Worm (Caenorhabditis elegans) whole organism, late embryonic: Measurements from ENCODE around the gene C55B6.5.

Source experiments
- C38D4.7 ChIP-seq: fragments of 200-800 bp; sonication (Bioruptor generic); optimal IDR thresholded peaks from 2 replicates; lab custom pipeline; 2018; ENCODE audit warnings: mild to moderate bottlenecking, missing genetic modification characterization, moderate library complexity, missing compliant biosample characterization
- T23F11.4 ChIP-seq: fragments of 200-800 bp; sonication (Bioruptor generic); optimal IDR thresholded peaks from 2 replicates; lab custom pipeline; 2018; ENCODE audit warnings: mild to moderate bottlenecking, missing genetic modification characterization, missing compliant biosample characterization
- ahr-1 ChIP-seq: sonication (generic microtip); optimal IDR thresholded peaks from 2 replicates; lab custom pipeline; 2016; ENCODE audit warnings: missing genetic modification characterization, missing compliant biosample characterization
- ceh-19 ChIP-seq: fragments of 200-800 bp; sonication (Bioruptor generic); optimal IDR thresholded peaks from 2 replicates; lab custom pipeline; 2018; ENCODE audit warnings: mild to moderate bottlenecking, missing genetic modification characterization, missing compliant biosample characterization
- ceh-22 ChIP-seq: sonication (generic microtip); optimal IDR thresholded peaks from 2 replicates; lab custom pipeline; 2017; ENCODE audit warnings: missing biosample characterization, missing genetic modification characterization
- ceh-31 ChIP-seq: sonication (generic microtip); optimal IDR thresholded peaks from 2 replicates; lab custom pipeline; 2016; ENCODE audit warnings: missing genetic modification characterization, missing compliant biosample characterization
- ceh-48 ChIP-seq: sonication (generic microtip); optimal IDR thresholded peaks from 2 replicates; lab custom pipeline; 2016; ENCODE audit warnings: missing genetic modification characterization, inconsistent platforms, missing compliant biosample characterization
- ceh-6 ChIP-seq: fragments of 200-800 bp; sonication (Bioruptor generic); optimal IDR thresholded peaks from 2 replicates; lab custom pipeline; 2018; ENCODE audit warnings: mild to moderate bottlenecking, missing genetic modification characterization, missing compliant biosample characterization
- che-1 ChIP-seq: sonication (generic microtip); optimal IDR thresholded peaks from 2 replicates; lab custom pipeline; 2016; ENCODE audit warnings: mild to moderate bottlenecking, missing genetic modification characterization, missing compliant biosample characterization
- elt-4 ChIP-seq: sonication (generic microtip); optimal IDR thresholded peaks from 2 replicates; lab custom pipeline; 2016; ENCODE audit warnings: missing genetic modification characterization, missing compliant biosample characterization
- ets-4 ChIP-seq: sonication (generic microtip); optimal IDR thresholded peaks from 2 replicates; lab custom pipeline; 2016; ENCODE audit warnings: missing genetic modification characterization, missing compliant biosample characterization
- fkh-10 ChIP-seq: fragments of 150-350 bp; optimal IDR thresholded peaks from 2 replicates; lab custom pipeline; 2014; ENCODE audit warnings: missing biosample characterization, missing genetic modification reagents, missing genetic modification characterization
- gmeb-2 ChIP-seq: sonication (generic microtip); optimal IDR thresholded peaks from 2 replicates; lab custom pipeline; 2016; ENCODE audit warnings: missing genetic modification characterization, inconsistent platforms, missing compliant biosample characterization
- hlh-30 ChIP-seq: sonication (generic microtip); optimal IDR thresholded peaks from 2 replicates; lab custom pipeline; 2017; ENCODE audit warnings: antibody characterized with exemption, missing genetic modification characterization, missing compliant biosample characterization; ENCODE audit not compliant: insufficient read depth
- hlh-8 ChIP-seq: sonication (generic microtip); optimal IDR thresholded peaks from 2 replicates; lab custom pipeline; 2016; ENCODE audit warnings: missing genotype, missing genetic modification characterization, missing compliant biosample characterization
- lim-6 ChIP-seq: sonication (generic microtip); optimal IDR thresholded peaks from 2 replicates; lab custom pipeline; 2016; ENCODE audit warnings: missing genetic modification characterization, missing compliant biosample characterization
- mec-3 ChIP-seq: sonication (generic microtip); optimal IDR thresholded peaks from 2 replicates; lab custom pipeline; 2016; ENCODE audit warnings: borderline replicate concordance, missing genetic modification characterization, missing compliant biosample characterization
- nfya-1 ChIP-seq: sonication (generic microtip); optimal IDR thresholded peaks from 2 replicates; lab custom pipeline; 2017; ENCODE audit warnings: missing genetic modification characterization, mild to moderate bottlenecking, missing compliant biosample characterization, antibody characterized with exemption, moderate library complexity
- nhr-232 ChIP-seq: sonication (generic microtip); optimal IDR thresholded peaks from 2 replicates; lab custom pipeline; 2016; ENCODE audit warnings: missing genetic modification characterization, missing compliant biosample characterization
- pag-3 ChIP-seq: sonication (generic microtip); optimal IDR thresholded peaks from 2 replicates; lab custom pipeline; 2016; ENCODE audit warnings: missing compliant biosample characterization, missing genetic modification characterization, borderline replicate concordance
- pax-1 ChIP-seq: fragments of 150-350 bp; optimal IDR thresholded peaks from 2 replicates; lab custom pipeline; 2014; ENCODE audit warnings: missing biosample characterization, missing genetic modification characterization
- pha-2 ChIP-seq: sonication (generic microtip); optimal IDR thresholded peaks from 2 replicates; lab custom pipeline; 2017; ENCODE audit warnings: mild to moderate bottlenecking, missing genetic modification characterization, missing compliant biosample characterization
- sox-2 ChIP-seq: fragments of 200-800 bp; sonication (Bioruptor generic); IDR thresholded peaks from 2 replicates; pipeline ENCODE4 v1.3.6; 2022; ENCODE audit warnings: missing genetic modification reagents, missing genetic modification characterization, missing compliant biosample characterization
- sox-4 ChIP-seq: sonication (generic microtip); optimal IDR thresholded peaks from 2 replicates; lab custom pipeline; 2017; ENCODE audit warnings: mild to moderate bottlenecking, missing genetic modification characterization, inconsistent platforms, missing compliant biosample characterization
- syd-9 ChIP-seq: sonication (generic microtip); optimal IDR thresholded peaks from 2 replicates; lab custom pipeline; 2016; ENCODE audit warnings: mild to moderate bottlenecking, missing genetic modification characterization, moderate library complexity, missing compliant biosample characterization
- tbx-2 ChIP-seq: sonication (generic microtip); optimal IDR thresholded peaks from 2 replicates; lab custom pipeline; 2016; ENCODE audit warnings: missing genetic modification characterization, missing compliant biosample characterization
- ttx-3 ChIP-seq: sonication (generic microtip); optimal IDR thresholded peaks from 2 replicates; lab custom pipeline; 2016; ENCODE audit warnings: missing genetic modification reagents, missing genetic modification characterization, missing compliant biosample characterization
- unc-55 ChIP-seq: sonication (generic microtip); optimal IDR thresholded peaks from 2 replicates; lab custom pipeline; 2017; ENCODE audit warnings: missing biosample characterization, missing genetic modification reagents, missing genetic modification characterization
- unc-86 ChIP-seq: sonication (generic microtip); optimal IDR thresholded peaks from 2 replicates; lab custom pipeline; 2016; ENCODE audit warnings: missing genetic modification characterization, missing compliant biosample characterization

C55B6.5 gene

DNA sequence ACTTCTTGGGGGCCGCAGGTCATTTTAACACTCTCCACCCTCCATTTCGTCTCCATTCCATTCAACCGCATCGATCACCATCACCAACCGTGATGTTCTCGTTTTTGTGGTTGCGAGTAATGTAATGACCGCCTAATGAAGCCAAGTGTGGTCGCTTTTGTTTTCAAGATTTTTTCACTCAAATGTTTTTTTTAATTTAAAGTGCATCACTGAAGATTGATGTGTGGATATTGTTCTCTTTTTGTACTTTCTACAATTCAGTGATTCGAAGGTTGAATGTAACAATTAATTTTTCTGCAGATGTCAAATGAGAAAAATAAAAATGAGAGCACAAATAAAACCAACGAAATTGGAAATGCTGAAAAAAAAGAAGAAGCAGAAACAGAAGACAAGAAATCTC, 46.4 kb downstream of the C55B6.5 start, which contains the start of gene pgp-10:
Gene pgp-10 (plus strand): TSS at position 301 of the 400 bp plus-strand sequence.
- no peak for TF ChIP-seq pax-1 (tag; lab: Kevin White, UChicago)
- no peak for TF ChIP-seq che-1 (tag; lab: Kevin White, UChicago)
- no peak for TF ChIP-seq ceh-19 (GFP tag; lab: Kevin White, UChicago)
- TF ChIP-seq T23F11.4 (GFP tag; lab: Kevin White, UChicago): no peak
- no peak for TF ChIP-seq ahr-1 (tag; lab: Kevin White, UChicago)
- TF ChIP-seq sox-4 (tag; lab: Kevin White, UChicago): no peak
- TF ChIP-seq C38D4.7 (GFP tag; lab: Kevin White, UChicago): no peak
- no peak for TF ChIP-seq syd-9 (tag; lab: Kevin White, UChicago)
- no peak for TF ChIP-seq pha-2
- TF ChIP-seq ceh-48 (tag; lab: Kevin White, UChicago): no peak
- no peak for TF ChIP-seq hlh-30 (tag; lab: Kevin White, UChicago)
- no peak for TF ChIP-seq sox-2 (GFP tag; lab: Robert Waterston, UW)

DNA sequence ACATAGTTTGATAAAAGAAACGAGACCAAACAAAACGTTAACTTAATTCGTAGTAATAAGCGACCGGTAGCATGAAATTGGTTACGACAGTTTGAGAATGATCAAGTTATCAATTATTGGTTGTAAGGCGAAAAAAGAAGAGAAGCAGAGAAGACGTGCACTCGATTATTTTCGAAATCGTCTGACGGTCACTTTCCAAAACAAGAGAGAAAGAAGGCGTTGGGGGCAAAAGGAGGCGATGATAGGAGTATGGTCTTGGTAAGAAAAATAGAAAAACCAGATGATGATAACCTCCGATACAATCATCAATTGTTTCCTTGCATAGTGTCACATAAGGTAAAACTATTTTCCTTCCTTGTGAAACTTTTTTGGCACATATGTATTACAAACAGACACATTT, 47.6 kb downstream of the C55B6.5 start:
- TF ChIP-seq gmeb-2 (no peak), nfya-1 (tag; lab: Kevin White, UChicago) (no peak), ahr-1 (tag; lab: Kevin White, UChicago) (no peak), ceh-31 (tag; lab: Kevin White, UChicago) (no peak), ceh-48 (tag; lab: Kevin White, UChicago) (no peak), fkh-10 (GFP tag; lab: Kevin White, UChicago) (no peak), pag-3 (tag; lab: Kevin White, UChicago) (no peak), unc-55 (GFP tag; lab: Kevin White, UChicago) (no peak), ceh-22 (tag; lab: Kevin White, UChicago) (no peak), tbx-2 (no peak), unc-86 (no peak), ceh-6 (GFP tag; lab: Kevin White, UChicago) (no peak), ets-4 (tag; lab: Kevin White, UChicago) (no peak), T23F11.4 (GFP tag; lab: Kevin White, UChicago) (no peak), pha-2 (no peak), elt-4 (tag; lab: Kevin White, UChicago) (no peak), nhr-232 (tag; lab: Kevin White, UChicago) (no peak)

ce11 chrX:7155879-7156278, 49.2 kb downstream of the C55B6.5 start, which contains the start of gene C54D1.7:
C54D1.7 (minus strand) TSS chrX:7156035.
- no peak for TF ChIP-seq mec-3 (tag; lab: Kevin White, UChicago)
- TF ChIP-seq lim-6 (tag; lab: Kevin White, UChicago): no peak
- TF ChIP-seq ttx-3 (tag; lab: Kevin White, UChicago): no peak
- no peak for TF ChIP-seq hlh-8
